Worm (Caenorhabditis elegans): ENCODE measurements around the gene bath-31.

ce11 chrII:3721016-3721415 lies 10.8 kb upstream of the bath-31 start, which contains the start of gene C46E10.3:
- TF ChIP-seq efl-1 (GFP tag; optimal IDR thresholded peaks at IDR 0.05) (no peak), attf-3 (GFP tag; conservative IDR thresholded peaks at IDR 0.05) (no peak), B0261.1 (tag; optimal IDR thresholded peaks at IDR 0.05) (no peak), snpc-4 (GFP tag; optimal IDR thresholded peaks at IDR 0.05) (no peak), snpc-4 (tag; optimal IDR thresholded peaks at IDR 0.05) (no peak), dpl-1 (GFP tag; optimal IDR thresholded peaks at IDR 0.05) (no peak), sea-2 (GFP tag; IDR thresholded peaks at IDR 0.05) (no peak), C17E4.6 (GFP tag; IDR thresholded peaks at IDR 0.05) (no peak)

All from whole organism, young adult.